Worm (Caenorhabditis elegans) whole organism, L1 larva: ENCODE measurements around the gene asp-5.

ENCODE experiments used
- C16A3.4 ChIP-seq: fragments of 150-350 bp; optimal IDR thresholded peaks from 2 replicates; lab custom pipeline; 2014; ENCODE audit warnings: missing biosample characterization, missing genetic modification characterization
- Y116A8C.19 ChIP-seq: sonication (generic microtip); optimal IDR thresholded peaks from 2 replicates; lab custom pipeline; 2016; ENCODE audit warnings: missing compliant biosample characterization, missing genetic modification characterization, borderline replicate concordance
- aha-1 ChIP-seq: fragments of 150-350 bp; optimal IDR thresholded peaks from 2 replicates; lab custom pipeline; 2014; ENCODE audit warnings: missing biosample characterization, missing genetic modification characterization
- alr-1 ChIP-seq: fragments of 200-800 bp; sonication (Bioruptor generic); optimal IDR thresholded peaks from 2 replicates; lab custom pipeline; 2018; ENCODE audit warnings: borderline replicate concordance, mild to moderate bottlenecking, missing genetic modification characterization, missing compliant biosample characterization
- aly-2 ChIP-seq: fragments of 150-350 bp; optimal IDR thresholded peaks from 2 replicates; lab custom pipeline; 2014; ENCODE audit warnings: missing biosample characterization, missing genetic modification characterization
- ceh-82 ChIP-seq, 3 experiments: fragments of 150-350 bp in 1 of 3; sonication (generic microtip) in 2 of 3; optimal IDR thresholded peaks; 2 replicates each; lab custom pipeline; 2014 to 2017; ENCODE audit warnings: missing biosample characterization in 3 of 3, missing genetic modification characterization in 3 of 3
- ces-1 ChIP-seq: fragments of 150-350 bp; optimal IDR thresholded peaks from 2 replicates; lab custom pipeline; 2014; ENCODE audit warnings: missing biosample characterization, missing genetic modification reagents, missing genetic modification characterization
- dpl-1 ChIP-seq, 3 experiments: fragments of 150-350 bp in 2 of 3; sonication (generic microtip) in 1 of 3; optimal IDR thresholded peaks; 2 replicates each; lab custom pipeline; 2014 to 2017; ENCODE audit warnings: missing biosample characterization in 3 of 3, missing genetic modification characterization in 3 of 3, missing genetic modification reagents in 3 of 3
- dsc-1 ChIP-seq: sonication (generic microtip); optimal IDR thresholded peaks from 2 replicates; lab custom pipeline; 2016; ENCODE audit warnings: mild to moderate bottlenecking, missing genetic modification characterization, missing compliant biosample characterization
- efl-1 ChIP-seq, 4 experiments: fragments of 150-350 bp; optimal IDR thresholded peaks in 3 of 4; peaks in 1 of 4; 1 replicate in 1 of 4; 2 replicates in 3 of 4; lab custom pipeline; 2014; ENCODE audit warnings: missing biosample characterization in 2 of 4, missing genetic modification characterization in 2 of 4, missing genetic modification reagents in 2 of 4
- egl-13 ChIP-seq: sonication (generic microtip); optimal IDR thresholded peaks from 2 replicates; lab custom pipeline; 2016; ENCODE audit warnings: missing genotype, missing genetic modification reagents, missing genetic modification characterization, missing compliant biosample characterization
- elt-2 ChIP-seq: sonication (generic microtip); optimal IDR thresholded peaks from 2 replicates; lab custom pipeline; 2016; ENCODE audit warnings: missing genetic modification characterization, mild to moderate bottlenecking, inconsistent platforms, missing compliant biosample characterization, missing genetic modification reagents
- ets-5 ChIP-seq: fragments of 200-800 bp; sonication (Bioruptor generic); IDR thresholded peaks from 2 replicates; pipeline ENCODE4 v1.3.6; 2022; ENCODE audit warnings: missing genetic modification characterization, missing compliant biosample characterization
- fkh-10 ChIP-seq: sonication (generic microtip); optimal IDR thresholded peaks from 2 replicates; lab custom pipeline; 2017; ENCODE audit warnings: missing biosample characterization, missing genetic modification reagents, missing genetic modification characterization
- grh-1 ChIP-seq: fragments of 200-800 bp; sonication (Bioruptor generic); IDR thresholded peaks from 2 replicates; pipeline ENCODE4 v1.3.6; 2022; ENCODE audit warnings: missing genetic modification reagents, missing genetic modification characterization, missing compliant biosample characterization
- hlh-17 ChIP-seq: fragments of 200-800 bp; sonication (Bioruptor generic); optimal IDR thresholded peaks from 2 replicates; lab custom pipeline; 2018; ENCODE audit warnings: missing genetic modification characterization, mild to moderate bottlenecking, missing compliant biosample characterization, moderate library complexity, borderline replicate concordance
- hpl-2 ChIP-seq: fragments of 150-350 bp; optimal IDR thresholded peaks from 2 replicates; lab custom pipeline; 2014; ENCODE audit warnings: missing biosample characterization, missing genetic modification reagents, missing genetic modification characterization
- irx-1 ChIP-seq: sonication (generic microtip); optimal IDR thresholded peaks from 2 replicates; lab custom pipeline; 2016; ENCODE audit warnings: missing genetic modification characterization, missing compliant biosample characterization
- jun-1 ChIP-seq: fragments of 150-350 bp; optimal IDR thresholded peaks from 2 replicates; lab custom pipeline; 2014; ENCODE audit warnings: missing biosample characterization, missing genetic modification reagents, missing genetic modification characterization
- lin-13 ChIP-seq: fragments of 150-350 bp; optimal IDR thresholded peaks from 2 replicates; lab custom pipeline; 2014; ENCODE audit warnings: missing biosample characterization, missing genetic modification reagents, missing genetic modification characterization
- lin-14 ChIP-seq: fragments of 200-800 bp; sonication (Bioruptor generic); optimal IDR thresholded peaks from 2 replicates; lab custom pipeline; 2018; ENCODE audit warnings: mild to moderate bottlenecking, missing genetic modification characterization, moderate library complexity, missing compliant biosample characterization
- lin-35 ChIP-seq, 2 experiments: fragments of 150-350 bp; optimal IDR thresholded peaks; 2 replicates each; lab custom pipeline; 2014; ENCODE audit warnings: missing biosample characterization in 2 of 2, missing genetic modification characterization in 2 of 2, missing genetic modification reagents in 2 of 2
- mdl-1 ChIP-seq, 2 experiments: fragments of 150-350 bp; optimal IDR thresholded peaks; 2 replicates each; lab custom pipeline; 2014 to 2017; ENCODE audit warnings: missing biosample characterization in 2 of 2, missing genetic modification characterization in 2 of 2, inconsistent platforms in 1 of 2
- mef-2 ChIP-seq: fragments of 150-350 bp; optimal IDR thresholded peaks from 2 replicates; lab custom pipeline; 2014; ENCODE audit warnings: missing biosample characterization, missing genetic modification characterization
- nhr-11 ChIP-seq: fragments of 150-350 bp; optimal IDR thresholded peaks from 2 replicates; lab custom pipeline; 2014; ENCODE audit warnings: missing biosample characterization, missing genetic modification characterization
- nhr-19 ChIP-seq: fragments of 200-800 bp; sonication (Bioruptor generic); conservative IDR thresholded peaks from 2 replicates; pipeline ENCODE4 v1.3.6; 2022; ENCODE audit warnings: missing genetic modification characterization, missing compliant biosample characterization
- nhr-20 ChIP-seq: sonication (generic microtip); optimal IDR thresholded peaks from 2 replicates; lab custom pipeline; 2016; ENCODE audit warnings: mild to moderate bottlenecking, missing genetic modification characterization, missing compliant biosample characterization
- nhr-28 ChIP-seq: fragments of 150-350 bp; optimal IDR thresholded peaks from 2 replicates; lab custom pipeline; 2014; ENCODE audit warnings: missing biosample characterization, missing genetic modification characterization
- nhr-47 ChIP-seq: sonication (generic microtip); optimal IDR thresholded peaks from 2 replicates; lab custom pipeline; 2016; ENCODE audit warnings: mild to moderate bottlenecking, missing genetic modification characterization, moderate library complexity, missing compliant biosample characterization
- nhr-76 ChIP-seq: sonication (generic microtip); optimal IDR thresholded peaks from 2 replicates; lab custom pipeline; 2017; ENCODE audit warnings: missing biosample characterization, missing genetic modification characterization
- nhr-77 ChIP-seq: fragments of 150-350 bp; optimal IDR thresholded peaks from 2 replicates; lab custom pipeline; 2014; ENCODE audit warnings: missing biosample characterization, missing genetic modification characterization
- nhr-85 ChIP-seq: sonication (generic microtip); peaks from one replicate; lab custom pipeline; 2016; ENCODE audit warnings: missing genetic modification characterization, inconsistent platforms, missing compliant biosample characterization
- pag-3 ChIP-seq: sonication (generic microtip); optimal IDR thresholded peaks from 2 replicates; lab custom pipeline; 2017; ENCODE audit warnings: missing genetic modification characterization, mild to moderate bottlenecking, missing compliant biosample characterization, antibody characterized with exemption, borderline replicate concordance; ENCODE audit not compliant: insufficient read depth
- pax-3 ChIP-seq: fragments of 200-800 bp; sonication (Bioruptor generic); optimal IDR thresholded peaks from 2 replicates; lab custom pipeline; 2018; ENCODE audit warnings: mild to moderate bottlenecking, missing genetic modification characterization, moderate library complexity, missing compliant biosample characterization
- pqm-1 ChIP-seq: sonication (generic microtip); optimal IDR thresholded peaks from 3 replicates; lab custom pipeline; 2017; ENCODE audit warnings: missing biosample characterization, missing genetic modification characterization
- rnt-1 ChIP-seq: sonication (generic microtip); optimal IDR thresholded peaks from 2 replicates; lab custom pipeline; 2016; ENCODE audit warnings: mild to moderate bottlenecking, missing genetic modification characterization, moderate library complexity, missing compliant biosample characterization
- skn-1 ChIP-seq: fragments of 150-350 bp; optimal IDR thresholded peaks from 2 replicates; lab custom pipeline; 2014; ENCODE audit warnings: missing biosample characterization, missing genetic modification characterization
- sox-4 ChIP-seq: sonication (generic microtip); optimal IDR thresholded peaks from 2 replicates; lab custom pipeline; 2016; ENCODE audit warnings: missing genetic modification characterization, missing compliant biosample characterization
- swsn-7 ChIP-seq: sonication (generic microtip); optimal IDR thresholded peaks from 2 replicates; lab custom pipeline; 2016; ENCODE audit warnings: missing genetic modification characterization, missing compliant biosample characterization
- tlp-1 ChIP-seq: fragments of 150-350 bp; optimal IDR thresholded peaks from 2 replicates; lab custom pipeline; 2014; ENCODE audit warnings: missing biosample characterization, missing genetic modification characterization
- unc-130 ChIP-seq: fragments of 150-350 bp; optimal IDR thresholded peaks from 2 replicates; lab custom pipeline; 2017; ENCODE audit warnings: missing biosample characterization, missing genetic modification characterization, inconsistent platforms
- unc-62 ChIP-seq: fragments of 150-350 bp; optimal IDR thresholded peaks from 2 replicates; lab custom pipeline; 2014; ENCODE audit warnings: missing biosample characterization, missing genetic modification reagents, missing genetic modification characterization
- unc-86 ChIP-seq: sonication (generic microtip); optimal IDR thresholded peaks from 2 replicates; lab custom pipeline; 2016; ENCODE audit warnings: missing genetic modification characterization, missing compliant biosample characterization
- unc-98 ChIP-seq: fragments of 200-800 bp; sonication (Bioruptor generic); IDR thresholded peaks from 2 replicates; pipeline ENCODE4 v1.3.6; 2022; ENCODE audit warnings: missing genetic modification characterization, missing compliant biosample characterization
- vab-15 ChIP-seq: sonication (generic microtip); optimal IDR thresholded peaks from 2 replicates; lab custom pipeline; 2017; ENCODE audit warnings: missing genotype, mild to moderate bottlenecking, missing genetic modification characterization, missing compliant biosample characterization
- zip-4 ChIP-seq: fragments of 200-800 bp; sonication (Bioruptor generic); optimal IDR thresholded peaks from 2 replicates; lab custom pipeline; 2018; ENCODE audit warnings: mild to moderate bottlenecking, missing genetic modification characterization, moderate library complexity, missing compliant biosample characterization
- ztf-4 ChIP-seq: fragments of 150-350 bp; optimal IDR thresholded peaks from 2 replicates; lab custom pipeline; 2014; ENCODE audit warnings: missing biosample characterization, missing genetic modification characterization

Gene asp-5

ce11 chrV:8245457-8245856 is 26.7 kb upstream of the asp-5 start, which contains the start of gene C16D9.5:
Gene C16D9.5 (minus strand): TSS chrV:8245557.
- TF ChIP-seq ces-1 (GFP tag; lab: Kevin White, UChicago) (no peak), egl-13 (tag; lab: Kevin White, UChicago) (no peak), hpl-2 (GFP tag; lab: Kevin White, UChicago) (no peak), irx-1 (tag; lab: Kevin White, UChicago) (no peak), lin-13 (GFP tag; lab: Kevin White, UChicago) (no peak), nhr-47 (tag; lab: Kevin White, UChicago) (no peak), lin-14 (GFP tag; lab: Kevin White, UChicago) (no peak), nhr-77 (tag; lab: Kevin White, UChicago) (no peak), jun-1 (tag; lab: Kevin White, UChicago) (no peak), unc-98 (GFP tag; lab: Robert Waterston, UW) (no peak), pag-3 (tag; lab: Kevin White, UChicago) (no peak), nhr-85 (tag; lab: Kevin White, UChicago) (no peak), swsn-7 (tag; lab: Kevin White, UChicago) (no peak), ceh-82 (tag; optimal IDR thresholded peaks at IDR 0.05; lab: Kevin White, UChicago) (no peak)
- TF ChIP-seq, all 84 proteins: peak for 0

ce11 chrV:8247311-8248105 is 24.7 kb upstream of the asp-5 start:
- no peak for TF ChIP-seq hlh-17 (GFP tag; lab: Kevin White, UChicago)
- TF ChIP-seq lin-35 (GFP tag; optimal IDR thresholded peaks at IDR 0.05; lab: Kevin White, UChicago), result peak in 1 of 2 experiments; percentile 62
- no peak for TF ChIP-seq tlp-1 (tag; lab: Kevin White, UChicago)
- no peak for TF ChIP-seq vab-15 (tag; lab: Kevin White, UChicago)
- TF ChIP-seq mef-2 (tag; lab: Kevin White, UChicago), result no peak
- TF ChIP-seq ceh-82 (tag; optimal IDR thresholded peaks at IDR 0.05; lab: Kevin White, UChicago), result peak; percentile 47 to 55 (median 54)
- TF ChIP-seq nhr-76, result peak; percentile 6
- peak; percentile 67 for TF ChIP-seq dsc-1 (tag; lab: Kevin White, UChicago)
- TF ChIP-seq aly-2 (tag; lab: Kevin White, UChicago), result peak; percentile 73
- TF ChIP-seq Y116A8C.19 (tag; lab: Kevin White, UChicago), result no peak
- TF ChIP-seq C16A3.4, result peak; percentile 13
- no peak for TF ChIP-seq sox-4 (tag; lab: Kevin White, UChicago)
- peak in 1 of 2 experiments; percentile 9 for TF ChIP-seq mdl-1 (tag; optimal IDR thresholded peaks at IDR 0.05; lab: Kevin White, UChicago)
- no peak for TF ChIP-seq pax-3
- TF ChIP-seq ztf-4 (tag; lab: Kevin White, UChicago), result peak; percentile 24
- TF ChIP-seq ces-1 (GFP tag; lab: Kevin White, UChicago), result no peak
- TF ChIP-seq nhr-11 (tag; lab: Kevin White, UChicago), result no peak
- peak; percentile 61 for TF ChIP-seq lin-13 (GFP tag; lab: Kevin White, UChicago)
- TF ChIP-seq zip-4, result peak; percentile 58
- TF ChIP-seq elt-2 (tag; lab: Kevin White, UChicago), result peak; percentile 90
- peak; percentile 84 for TF ChIP-seq nhr-20 (tag; lab: Kevin White, UChicago)
- peak; percentile 66 for TF ChIP-seq irx-1 (tag; lab: Kevin White, UChicago)
- peak; percentile 66; the same call in 1 of the 2 replicates for TF ChIP-seq grh-1
- TF ChIP-seq nhr-19 (GFP tag; lab: Robert Waterston, UW), result peak; percentile 88
- TF ChIP-seq fkh-10 (GFP tag; lab: Kevin White, UChicago), result no peak
- TF ChIP-seq dpl-1 (GFP tag; optimal IDR thresholded peaks at IDR 0.05; lab: Kevin White, UChicago), result peak in 2 of 3 experiments; percentile 19 to 24
- no peak for TF ChIP-seq nhr-28
- TF ChIP-seq rnt-1 (tag; lab: Kevin White, UChicago), result peak; percentile 95
- TF ChIP-seq skn-1 (tag; lab: Kevin White, UChicago), result no peak
- TF ChIP-seq unc-130, result no peak
- peak; percentile 85 for TF ChIP-seq lin-14 (GFP tag; lab: Kevin White, UChicago)
- TF ChIP-seq aha-1 (tag; lab: Kevin White, UChicago), result peak; percentile 24
- peak; percentile 38 to 66 for TF ChIP-seq efl-1 (optimal IDR thresholded peaks at IDR 0.05; lab: Kevin White, UChicago)
- TF ChIP-seq efl-1 (GFP tag; optimal IDR thresholded peaks at IDR 0.05 in 1 of 2; lab: Kevin White, UChicago), result peak in 1 of 2 experiments; percentile 97
- no peak for TF ChIP-seq alr-1
- TF ChIP-seq ets-5 (GFP tag; lab: Robert Waterston, UW), result no peak
- TF ChIP-seq pqm-1 (tag; lab: Kevin White, UChicago), result no peak
- TF ChIP-seq unc-62 (GFP tag; lab: Kevin White, UChicago), result no peak
- TF ChIP-seq unc-86 (tag; lab: Kevin White, UChicago), result no peak
